Worm (Caenorhabditis elegans): ENCODE data around the gene best-14.

best-14 gene

ce11 chrV:10580638-10581037, 22.9 kb downstream of the best-14 start:
- TF ChIP-seq aly-1 (tag; optimal IDR thresholded peaks at IDR 0.05): no peak
- no peak for TF ChIP-seq ceh-13 (GFP tag; optimal IDR thresholded peaks at IDR 0.05)
- no peak for TF ChIP-seq hmbx-1 (tag; optimal IDR thresholded peaks at IDR 0.05)
- no peak for TF ChIP-seq sea-1 (GFP tag; conservative IDR thresholded peaks at IDR 0.05)
- TF ChIP-seq ceh-36 (tag; optimal IDR thresholded peaks at IDR 0.05): no peak
- no peak for TF ChIP-seq hnd-1 (tag; optimal IDR thresholded peaks at IDR 0.05)
- TF ChIP-seq tra-4 (tag; optimal IDR thresholded peaks at IDR 0.05): no peak
- TF ChIP-seq tbx-37 (GFP tag; conservative IDR thresholded peaks at IDR 0.05): no peak
- TF ChIP-seq ets-7 (tag; optimal IDR thresholded peaks at IDR 0.05): no peak
- no peak for TF ChIP-seq ama-1 (optimal IDR thresholded peaks at IDR 0.05)
- no peak for TF ChIP-seq B0310.2 (tag; optimal IDR thresholded peaks at IDR 0.05)
- no peak for TF ChIP-seq pes-1 (GFP tag; IDR thresholded peaks at IDR 0.05)
- no peak for TF ChIP-seq tbx-11 (GFP tag; IDR thresholded peaks at IDR 0.05)
- no peak for TF ChIP-seq flt-1 (GFP tag; IDR thresholded peaks at IDR 0.05)
- no peak for TF ChIP-seq hmg-4 (GFP tag; optimal IDR thresholded peaks at IDR 0.05)
- TF ChIP-seq F13C5.2 (tag; optimal IDR thresholded peaks at IDR 0.05): no peak
- no peak for TF ChIP-seq scrt-1 (GFP tag; IDR thresholded peaks at IDR 0.05)

- no peak for TF ChIP-seq hmbx-1 (tag; optimal IDR thresholded peaks at IDR 0.05)
- no peak for TF ChIP-seq tbx-37 (GFP tag; conservative IDR thresholded peaks at IDR 0.05)
- no peak for TF ChIP-seq ceh-13 (GFP tag; optimal IDR thresholded peaks at IDR 0.05)
- TF ChIP-seq pes-1 (GFP tag; IDR thresholded peaks at IDR 0.05): no peak
- no peak for TF ChIP-seq hmg-4 (GFP tag; optimal IDR thresholded peaks at IDR 0.05)
- no peak for TF ChIP-seq tra-4 (tag; optimal IDR thresholded peaks at IDR 0.05)
- TF ChIP-seq ama-1 (optimal IDR thresholded peaks at IDR 0.05): no peak
- no peak for TF ChIP-seq ceh-36 (tag; optimal IDR thresholded peaks at IDR 0.05)
- no peak for TF ChIP-seq B0310.2 (tag; optimal IDR thresholded peaks at IDR 0.05)
- no peak for TF ChIP-seq aly-1 (tag; optimal IDR thresholded peaks at IDR 0.05)
- no peak for TF ChIP-seq flt-1 (GFP tag; IDR thresholded peaks at IDR 0.05)
- TF ChIP-seq scrt-1 (GFP tag; IDR thresholded peaks at IDR 0.05): no peak
- TF ChIP-seq sea-1 (GFP tag; conservative IDR thresholded peaks at IDR 0.05): no peak
- TF ChIP-seq hnd-1 (tag; optimal IDR thresholded peaks at IDR 0.05): no peak
- TF ChIP-seq ets-7 (tag; optimal IDR thresholded peaks at IDR 0.05): no peak
- TF ChIP-seq tbx-11 (GFP tag; IDR thresholded peaks at IDR 0.05): no peak
- no peak for TF ChIP-seq F13C5.2 (tag; optimal IDR thresholded peaks at IDR 0.05)
Measured at ce11 chrV:10581837-10582300, 24.1 kb downstream of the best-14 start, which contains the start of gene T21C9.6. T21C9.6 (plus strand) TSS chrV:10581887.

ce11 chrV:10588694-10589093, 30.9 kb downstream of the best-14 start, which contains the start of gene srg-32:
srg-32 (minus strand) TSS chrV:10588794.
- no peak for TF ChIP-seq sea-1 (GFP tag; conservative IDR thresholded peaks at IDR 0.05)
- TF ChIP-seq pes-1 (GFP tag; IDR thresholded peaks at IDR 0.05): no peak
- no peak for TF ChIP-seq hmbx-1 (tag; optimal IDR thresholded peaks at IDR 0.05)
- no peak for TF ChIP-seq scrt-1 (GFP tag; IDR thresholded peaks at IDR 0.05)
- no peak for TF ChIP-seq B0310.2 (tag; optimal IDR thresholded peaks at IDR 0.05)
- no peak for TF ChIP-seq ama-1 (optimal IDR thresholded peaks at IDR 0.05)
- TF ChIP-seq tbx-11 (GFP tag; IDR thresholded peaks at IDR 0.05): no peak
- no peak for TF ChIP-seq hnd-1 (tag; optimal IDR thresholded peaks at IDR 0.05)
- TF ChIP-seq aly-1 (tag; optimal IDR thresholded peaks at IDR 0.05): no peak
- TF ChIP-seq ceh-36 (tag; optimal IDR thresholded peaks at IDR 0.05): no peak
- no peak for TF ChIP-seq F13C5.2 (tag; optimal IDR thresholded peaks at IDR 0.05)
- no peak for TF ChIP-seq hmg-4 (GFP tag; optimal IDR thresholded peaks at IDR 0.05)
- no peak for TF ChIP-seq ceh-13 (GFP tag; optimal IDR thresholded peaks at IDR 0.05)
- no peak for TF ChIP-seq ets-7 (tag; optimal IDR thresholded peaks at IDR 0.05)
- no peak for TF ChIP-seq tbx-37 (GFP tag; conservative IDR thresholded peaks at IDR 0.05)
- no peak for TF ChIP-seq flt-1 (GFP tag; IDR thresholded peaks at IDR 0.05)
- no peak for TF ChIP-seq tra-4 (tag; optimal IDR thresholded peaks at IDR 0.05)

ce11 chrV:10589774-10590528, 32.2 kb downstream of the best-14 start, which contains the start of gene ttr-23:
ttr-23 (minus strand) TSS chrV:10589860.
- TF ChIP-seq tra-4 (tag; optimal IDR thresholded peaks at IDR 0.05): no peak
- TF ChIP-seq scrt-1 (GFP tag; IDR thresholded peaks at IDR 0.05): no peak
- no peak for TF ChIP-seq sea-1 (GFP tag; conservative IDR thresholded peaks at IDR 0.05)
- no peak for TF ChIP-seq aly-1 (tag; optimal IDR thresholded peaks at IDR 0.05)
- TF ChIP-seq F13C5.2 (tag; optimal IDR thresholded peaks at IDR 0.05): no peak
- no peak for TF ChIP-seq B0310.2 (tag; optimal IDR thresholded peaks at IDR 0.05)
- TF ChIP-seq ceh-13 (GFP tag; optimal IDR thresholded peaks at IDR 0.05): no peak
- TF ChIP-seq tbx-11 (GFP tag; IDR thresholded peaks at IDR 0.05): no peak
- no peak for TF ChIP-seq hmbx-1 (tag; optimal IDR thresholded peaks at IDR 0.05)
- TF ChIP-seq pes-1 (GFP tag; IDR thresholded peaks at IDR 0.05): no peak
- no peak for TF ChIP-seq flt-1 (GFP tag; IDR thresholded peaks at IDR 0.05)
- no peak for TF ChIP-seq ceh-36 (tag; optimal IDR thresholded peaks at IDR 0.05)
- no peak for TF ChIP-seq ets-7 (tag; optimal IDR thresholded peaks at IDR 0.05)
- no peak for TF ChIP-seq hnd-1 (tag; optimal IDR thresholded peaks at IDR 0.05)
- no peak for TF ChIP-seq ama-1 (optimal IDR thresholded peaks at IDR 0.05)
- no peak for TF ChIP-seq tbx-37 (GFP tag; conservative IDR thresholded peaks at IDR 0.05)

- TF ChIP-seq B0310.2 (tag; optimal IDR thresholded peaks at IDR 0.05) (no peak), sea-1 (GFP tag; conservative IDR thresholded peaks at IDR 0.05) (no peak), ceh-36 (tag; optimal IDR thresholded peaks at IDR 0.05) (no peak), hnd-1 (tag; optimal IDR thresholded peaks at IDR 0.05) (no peak), scrt-1 (GFP tag; IDR thresholded peaks at IDR 0.05) (no peak), tra-4 (tag; optimal IDR thresholded peaks at IDR 0.05) (no peak), hmbx-1 (tag; optimal IDR thresholded peaks at IDR 0.05) (no peak), hmg-4 (GFP tag; optimal IDR thresholded peaks at IDR 0.05) (no peak), ama-1 (optimal IDR thresholded peaks at IDR 0.05) (no peak), aly-1 (tag; optimal IDR thresholded peaks at IDR 0.05) (no peak), tbx-11 (GFP tag; IDR thresholded peaks at IDR 0.05) (no peak), ceh-13 (GFP tag; optimal IDR thresholded peaks at IDR 0.05) (no peak)
Measured at ce11 chrV:10592479-10592878, 34.7 kb downstream of the best-14 start, which contains the start of gene T21C9.9. T21C9.9 (minus strand) TSS chrV:10592579.

ce11 chrV:10594810-10595209, 37.0 kb downstream of the best-14 start, which contains the start of gene T21C9.11:
T21C9.11 (minus strand) TSS chrV:10594910.
- TF ChIP-seq aly-1 (tag; optimal IDR thresholded peaks at IDR 0.05): no peak
- TF ChIP-seq hnd-1 (tag; optimal IDR thresholded peaks at IDR 0.05): no peak
- TF ChIP-seq hmbx-1 (tag; optimal IDR thresholded peaks at IDR 0.05): no peak
- TF ChIP-seq pes-1 (GFP tag; IDR thresholded peaks at IDR 0.05): no peak
- TF ChIP-seq flt-1 (GFP tag; IDR thresholded peaks at IDR 0.05): no peak
- no peak for TF ChIP-seq scrt-1 (GFP tag; IDR thresholded peaks at IDR 0.05)
- no peak for TF ChIP-seq tbx-11 (GFP tag; IDR thresholded peaks at IDR 0.05)
- TF ChIP-seq ets-7 (tag; optimal IDR thresholded peaks at IDR 0.05): no peak
- TF ChIP-seq tra-4 (tag; optimal IDR thresholded peaks at IDR 0.05): no peak
- no peak for TF ChIP-seq sea-1 (GFP tag; conservative IDR thresholded peaks at IDR 0.05)
- TF ChIP-seq hmg-4 (GFP tag; optimal IDR thresholded peaks at IDR 0.05): no peak
- TF ChIP-seq ceh-36 (tag; optimal IDR thresholded peaks at IDR 0.05): no peak
- TF ChIP-seq B0310.2 (tag; optimal IDR thresholded peaks at IDR 0.05): no peak
- TF ChIP-seq F13C5.2 (tag; optimal IDR thresholded peaks at IDR 0.05): no peak
- no peak for TF ChIP-seq ceh-13 (GFP tag; optimal IDR thresholded peaks at IDR 0.05)
- TF ChIP-seq tbx-37 (GFP tag; conservative IDR thresholded peaks at IDR 0.05): no peak
- TF ChIP-seq ama-1 (optimal IDR thresholded peaks at IDR 0.05): no peak

All from whole organism, early embryonic.